Fruit fly (Drosophila melanogaster) whole organism, embryonic: ENCODE data around the gene PK1-R.

ENCODE experiments used
- ATbp ChIP-seq: fragments of 200-800 bp; sonication (Bioruptor generic); optimal IDR thresholded peaks from 2 replicates; lab custom pipeline; 2017; ENCODE audit warnings: missing biosample characterization, mild to moderate bottlenecking, missing genetic modification characterization, missing genetic modification reagents
- Asciz ChIP-seq: fragments of 200-800 bp; sonication (Bioruptor generic); optimal IDR thresholded peaks from 2 replicates; lab custom pipeline; 2017; ENCODE audit warnings: missing biosample characterization, mild to moderate bottlenecking, missing genetic modification characterization, missing genetic modification reagents
- BtbVII ChIP-seq: fragments of 200-800 bp; sonication (Bioruptor generic); optimal IDR thresholded peaks from 3 replicates; lab custom pipeline; 2017; ENCODE audit warnings: missing biosample characterization, mild to moderate bottlenecking, missing genetic modification characterization
- CG11085 ChIP-seq: fragments of 200-800 bp; sonication (Bioruptor generic); IDR thresholded peaks from 2 replicates; pipeline ENCODE4 v1.3.6; 2022; ENCODE audit warnings: missing biosample characterization, missing genetic modification characterization
- CG11695 ChIP-seq: fragments of 200-800 bp; sonication (Bioruptor generic); IDR thresholded peaks from 3 replicates; pipeline ENCODE4 v1.3.6; 2022; ENCODE audit warnings: missing biosample characterization, missing genetic modification characterization
- CG14860 ChIP-seq: fragments of 200-800 bp; sonication (Bioruptor generic); IDR thresholded peaks from 3 replicates; pipeline ENCODE4 v1.3.6; 2022; ENCODE audit warnings: missing biosample characterization, missing genetic modification characterization; ENCODE audit not compliant: partially characterized antibody
- CG14965 ChIP-seq: fragments of 200-800 bp; sonication (Bioruptor generic); optimal IDR thresholded peaks from 2 replicates; lab custom pipeline; 2016; ENCODE audit warnings: missing biosample characterization, missing genetic modification characterization, borderline replicate concordance
- CG1647 ChIP-seq: fragments of 200-800 bp; sonication (Bioruptor generic); optimal IDR thresholded peaks from 3 replicates; lab custom pipeline; 2016; ENCODE audit warnings: missing biosample characterization, missing genetic modification characterization
- CG16863 ChIP-seq: fragments of 200-800 bp; sonication (Bioruptor generic); optimal IDR thresholded peaks from 3 replicates; lab custom pipeline; 2016; ENCODE audit warnings: missing biosample characterization, missing genetic modification characterization
- CG17361 ChIP-seq: fragments of 200-800 bp; sonication (Bioruptor generic); IDR thresholded peaks from 3 replicates; pipeline ENCODE4 v1.3.6; 2022; ENCODE audit warnings: missing biosample characterization, missing genetic modification characterization
- CG1792 ChIP-seq: fragments of 200-800 bp; sonication (Bioruptor generic); optimal IDR thresholded peaks from 2 replicates; lab custom pipeline; 2016; ENCODE audit warnings: missing biosample characterization, missing genetic modification characterization
- CG18011 ChIP-seq: fragments of 200-800 bp; sonication (Bioruptor generic); optimal IDR thresholded peaks from 2 replicates; lab custom pipeline; 2017; ENCODE audit warnings: missing biosample characterization, missing genetic modification characterization, mild to moderate bottlenecking, moderate library complexity, missing genotype
- CG2120 ChIP-seq: fragments of 200-800 bp; sonication (Bioruptor generic); optimal IDR thresholded peaks from 3 replicates; lab custom pipeline; 2016; ENCODE audit warnings: missing biosample characterization, missing genetic modification characterization
- CG2875 ChIP-seq: fragments of 200-800 bp; sonication (Bioruptor generic); optimal IDR thresholded peaks from 2 replicates; lab custom pipeline; 2017; ENCODE audit warnings: missing biosample characterization, mild to moderate bottlenecking, missing genetic modification characterization, missing genetic modification reagents
- CG3065 ChIP-seq: fragments of 200-800 bp; sonication (Bioruptor generic); optimal IDR thresholded peaks from 2 replicates; lab custom pipeline; 2016; ENCODE audit warnings: missing biosample characterization, missing genetic modification characterization
- CG32767 ChIP-seq: fragments of 200-800 bp; sonication (Bioruptor generic); IDR thresholded peaks from 2 replicates; pipeline ENCODE4 v1.3.6; 2022; ENCODE audit warnings: missing biosample characterization, missing genetic modification characterization
- CG4328 ChIP-seq: fragments of 200-800 bp; sonication (Bioruptor generic); optimal IDR thresholded peaks from 3 replicates; lab custom pipeline; 2017; ENCODE audit warnings: missing biosample characterization, missing genetic modification reagents, missing genetic modification characterization
- CG6272 ChIP-seq: fragments of 200-800 bp; sonication (Bioruptor generic); IDR thresholded peaks from 2 replicates; pipeline ENCODE4 v1.3.6; 2022; ENCODE audit warnings: missing biosample characterization, missing genetic modification characterization
- CG8924 ChIP-seq: fragments of 200-800 bp; optimal IDR thresholded peaks from 3 replicates; lab custom pipeline; 2019; ENCODE audit warnings: missing biosample characterization, mild to moderate bottlenecking, missing genetic modification characterization, moderate library complexity
- CG9932 ChIP-seq: fragments of 200-800 bp; sonication (Bioruptor generic); IDR thresholded peaks from 2 replicates; pipeline ENCODE4 v1.3.6; 2022; ENCODE audit warnings: missing biosample characterization, missing genetic modification characterization
- CTCF ChIP-seq: fragments of 200-800 bp; sonication (Bioruptor generic); optimal IDR thresholded peaks from 2 replicates; lab custom pipeline; 2017; ENCODE audit warnings: missing biosample characterization, mild to moderate bottlenecking, missing genetic modification characterization, moderate library complexity
- Dfd ChIP-seq, 2 experiments: fragments of >200 bp; optimal IDR thresholded peaks; 2 replicates each; lab custom pipeline; 2017; ENCODE audit warnings: missing biosample characterization in 2 of 2, missing genetic modification characterization in 2 of 2
- Dref ChIP-seq: fragments of 200-800 bp; sonication (Bioruptor generic); IDR thresholded peaks from 2 replicates; pipeline ENCODE4 v1.3.6; 2022; ENCODE audit warnings: missing biosample characterization, missing genetic modification characterization
- HHEX ChIP-seq: fragments of 200-800 bp; sonication (Bioruptor generic); optimal IDR thresholded peaks from 3 replicates; lab custom pipeline; 2017; ENCODE audit warnings: missing biosample characterization, mild to moderate bottlenecking, missing genetic modification characterization, missing genetic modification reagents
- HLH54F ChIP-seq: fragments of 200-800 bp; sonication (Bioruptor generic); optimal IDR thresholded peaks from 3 replicates; lab custom pipeline; 2016; ENCODE audit warnings: missing biosample characterization, missing genetic modification characterization
- MBD-R2 ChIP-seq: fragments of 200-800 bp; sonication (Bioruptor generic); IDR thresholded peaks from 2 replicates; pipeline ENCODE4 v1.3.6; 2022; ENCODE audit warnings: missing biosample characterization, missing genetic modification characterization
- Nf-YA ChIP-seq: fragments of 200-800 bp; sonication (Bioruptor generic); IDR thresholded peaks from 2 replicates; pipeline ENCODE4 v1.3.6; 2022; ENCODE audit warnings: missing biosample characterization, missing genetic modification characterization
- Nf-YC ChIP-seq: fragments of 200-800 bp; optimal IDR thresholded peaks from 3 replicates; lab custom pipeline; 2019; ENCODE audit warnings: missing biosample characterization, mild to moderate bottlenecking, missing genetic modification characterization, moderate library complexity
- NfI ChIP-seq: fragments of 200-800 bp; sonication (Bioruptor generic); optimal IDR thresholded peaks from 3 replicates; lab custom pipeline; 2018; ENCODE audit warnings: missing biosample characterization, mild to moderate bottlenecking, missing genetic modification characterization, moderate library complexity
- Pdp1 ChIP-seq, 2 experiments: fragments of 200-800 bp; sonication (Bioruptor generic); optimal IDR thresholded peaks; 3 replicates each; lab custom pipeline; 2016; ENCODE audit warnings: missing biosample characterization in 2 of 2, missing genetic modification characterization in 2 of 2, mild to moderate bottlenecking in 1 of 2, moderate library complexity in 1 of 2
- Poxn ChIP-seq: fragments of 200-800 bp; sonication (Bioruptor generic); IDR thresholded peaks from 2 replicates; pipeline ENCODE4 v1.3.6; 2022; ENCODE audit warnings: missing biosample characterization, missing genetic modification characterization
- Ptx1 ChIP-seq: fragments of 200-800 bp; sonication (Bioruptor generic); IDR thresholded peaks from 2 replicates; pipeline ENCODE4 v1.3.6; 2022; ENCODE audit warnings: missing biosample characterization, missing genetic modification characterization
- Sry-β ChIP-seq: fragments of 200-800 bp; sonication (Bioruptor generic); optimal IDR thresholded peaks from 2 replicates; lab custom pipeline; 2018; ENCODE audit warnings: missing biosample characterization, mild to moderate bottlenecking, missing genetic modification characterization, moderate library complexity
- amos ChIP-seq: fragments of 200-800 bp; sonication (Bioruptor generic); IDR thresholded peaks from 2 replicates; pipeline ENCODE4 v1.3.6; 2022; ENCODE audit warnings: missing biosample characterization, missing genetic modification characterization; ENCODE audit not compliant: partially characterized antibody
- ap ChIP-seq: fragments of 200-800 bp; sonication (Bioruptor generic); IDR thresholded peaks from 2 replicates; pipeline ENCODE4 v1.3.6; 2022; ENCODE audit warnings: missing biosample characterization, missing genetic modification characterization
- bsh ChIP-seq, 2 experiments: fragments of 200-800 bp; sonication (Bioruptor generic); optimal IDR thresholded peaks; 2 replicates each; lab custom pipeline; 2017 to 2018; ENCODE audit warnings: mild to moderate bottlenecking in 2 of 2, missing biosample characterization in 2 of 2, missing genetic modification characterization in 2 of 2, moderate library complexity in 1 of 2
- btn ChIP-seq: fragments of 200-800 bp; sonication (Bioruptor generic); optimal IDR thresholded peaks from 2 replicates; lab custom pipeline; 2016; ENCODE audit warnings: missing biosample characterization, missing genetic modification characterization
- caup ChIP-seq: fragments of 200-800 bp; sonication (Bioruptor generic); optimal IDR thresholded peaks from 3 replicates; lab custom pipeline; 2017; ENCODE audit warnings: missing biosample characterization, mild to moderate bottlenecking, missing genetic modification characterization, moderate library complexity; ENCODE audit not compliant: severe bottlenecking
- ems ChIP-seq: fragments of 200-800 bp; sonication (Bioruptor generic); optimal IDR thresholded peaks from 3 replicates; lab custom pipeline; 2016; ENCODE audit warnings: missing biosample characterization, missing genetic modification characterization
- en ChIP-seq: fragments of 200-800 bp; sonication (Bioruptor generic); optimal IDR thresholded peaks from 2 replicates; lab custom pipeline; 2016; ENCODE audit warnings: missing biosample characterization, missing genetic modification characterization
- fru ChIP-seq: fragments of >200 bp; optimal IDR thresholded peaks from 2 replicates; lab custom pipeline; 2017
- grn ChIP-seq: fragments of 200-800 bp; sonication (Bioruptor generic); optimal IDR thresholded peaks from 3 replicates; lab custom pipeline; 2017; ENCODE audit warnings: missing biosample characterization, missing genetic modification characterization
- ind ChIP-seq: fragments of 200-800 bp; sonication (Bioruptor generic); optimal IDR thresholded peaks from 3 replicates; lab custom pipeline; 2016; ENCODE audit warnings: missing biosample characterization, missing genetic modification characterization
- kay ChIP-seq: fragments of 200-800 bp; sonication (Bioruptor generic); optimal IDR thresholded peaks from 2 replicates; lab custom pipeline; 2016; ENCODE audit warnings: missing biosample characterization, missing genetic modification characterization
- luna ChIP-seq: fragments of 200-800 bp; sonication (Bioruptor generic); optimal IDR thresholded peaks from 2 replicates; lab custom pipeline; 2016; ENCODE audit warnings: missing biosample characterization, missing genetic modification characterization
- mirr ChIP-seq: fragments of 200-800 bp; sonication (Bioruptor generic); optimal IDR thresholded peaks from 3 replicates; lab custom pipeline; 2018; ENCODE audit warnings: missing biosample characterization, mild to moderate bottlenecking, missing genetic modification characterization
- run ChIP-seq: fragments of 200-800 bp; sonication (Bioruptor generic); optimal IDR thresholded peaks from 3 replicates; lab custom pipeline; 2018; ENCODE audit warnings: missing biosample characterization, mild to moderate bottlenecking, missing genetic modification characterization
- slbo ChIP-seq: fragments of 200-800 bp; sonication (Bioruptor generic); IDR thresholded peaks from 2 replicates; pipeline ENCODE4 v1.3.6; 2022; ENCODE audit warnings: missing biosample characterization, missing genetic modification characterization
- toy ChIP-seq: fragments of 200-800 bp; sonication (Bioruptor generic); IDR thresholded peaks from 2 replicates; pipeline ENCODE4 v1.3.6; 2022; ENCODE audit warnings: missing biosample characterization, missing genetic modification characterization
- twi ChIP-seq: fragments of 200-800 bp; optimal IDR thresholded peaks from 2 replicates; lab custom pipeline; 2019; ENCODE audit warnings: missing biosample characterization, mild to moderate bottlenecking, missing genetic modification characterization, moderate library complexity
- unpg ChIP-seq: fragments of 200-800 bp; sonication (Bioruptor generic); optimal IDR thresholded peaks from 3 replicates; lab custom pipeline; 2018; ENCODE audit warnings: missing biosample characterization, mild to moderate bottlenecking, missing genetic modification characterization, moderate library complexity
- vfl ChIP-seq: fragments of 200-800 bp; sonication (Bioruptor generic); optimal IDR thresholded peaks from 2 replicates; lab custom pipeline; 2016; ENCODE audit warnings: missing biosample characterization, missing genetic modification characterization

The PK1-R gene

DNA sequence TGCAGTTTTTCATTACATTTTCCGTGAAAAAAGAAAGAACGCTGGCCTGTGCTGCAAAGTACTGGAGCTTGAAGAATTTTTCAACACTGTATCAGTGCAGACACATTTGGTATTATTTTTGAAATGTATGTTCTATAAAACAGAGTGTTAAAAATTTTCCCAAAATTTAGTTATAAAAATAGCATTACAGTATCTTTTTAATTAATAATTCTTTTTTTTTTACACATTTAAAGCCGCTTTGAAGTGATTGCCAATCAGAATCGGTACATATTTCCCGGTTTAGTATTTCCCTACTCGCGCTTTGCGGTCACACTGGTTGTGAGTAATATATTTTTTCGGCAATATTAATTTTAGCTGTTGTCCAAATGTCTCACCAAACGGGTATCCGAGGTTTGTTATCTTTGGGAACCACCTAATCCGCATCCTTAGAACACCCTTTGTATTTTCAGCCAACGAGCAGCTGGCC, 19.5 kb upstream of the PK1-R start, which contains the start of the genes Abi and twf (continued):
- TF ChIP-seq NfI (GFP tag; lab: Kevin White, UChicago), result peak; percentile 64
- TF ChIP-seq run, result no peak
- no peak for TF ChIP-seq Poxn (GFP tag; lab: Robert Waterston, UW)
- peak; percentile 58 for TF ChIP-seq HHEX (GFP tag; lab: Kevin White, UChicago)
- peak; percentile 79 for TF ChIP-seq CG2120 (GFP tag; lab: Kevin White, UChicago)
- 0 out of 2 replicates have a peak, but pooled peaks have one; percentile 8 for TF ChIP-seq Dref
- peak; percentile 41 to 71 for TF ChIP-seq Pdp1 (GFP tag; optimal IDR thresholded peaks at IDR 0.05; lab: Kevin White, UChicago)
- peak; percentile 17 for TF ChIP-seq en
- no peak for TF ChIP-seq grn (GFP tag; lab: Kevin White, UChicago)
- TF ChIP-seq Dfd (GFP tag; optimal IDR thresholded peaks at IDR 0.05; lab: Kevin White, UChicago), result no peak
- TF ChIP-seq amos (GFP tag; lab: Robert Waterston, UW), result no peak
- peak; percentile 85 for TF ChIP-seq kay
- TF ChIP-seq CG14860, result no peak
- TF ChIP-seq luna (GFP tag; lab: Kevin White, UChicago), result no peak
- no peak for TF ChIP-seq CG4328 (GFP tag; lab: Kevin White, UChicago)
- TF ChIP-seq btn (GFP tag; lab: Kevin White, UChicago), result no peak
- peak; percentile 80 for TF ChIP-seq slbo (GFP tag; lab: Robert Waterston, UW)
- peak; percentile 58 for TF ChIP-seq ems (GFP tag; lab: Kevin White, UChicago)
- peak in 1 of 2 experiments; percentile 62 for TF ChIP-seq bsh (GFP tag; optimal IDR thresholded peaks at IDR 0.05; lab: Kevin White, UChicago)
- TF ChIP-seq unpg (GFP tag; lab: Kevin White, UChicago), result peak; percentile 59
- peak; percentile 29 for TF ChIP-seq CG1647 (GFP tag; lab: Kevin White, UChicago)
- peak; percentile 76 for TF ChIP-seq CG17361 (GFP tag; lab: Robert Waterston, UW)
- TF ChIP-seq CG2875 (GFP tag; lab: Kevin White, UChicago), result peak; percentile 2
- TF ChIP-seq CG9932, result peak; percentile 81
- TF ChIP-seq ap (GFP tag; lab: Robert Waterston, UW), result 0 out of 2 replicates have a peak, but pooled peaks have one; percentile 25
- TF ChIP-seq MBD-R2 (GFP tag; lab: Robert Waterston, UW), result peak; percentile 79
- peak; percentile 72; the same call in 2 of the 3 replicates for TF ChIP-seq CG11695 (GFP tag; lab: Robert Waterston, UW)
- TF ChIP-seq HLH54F (GFP tag; lab: Kevin White, UChicago), result peak; percentile 78
- no peak for TF ChIP-seq toy (GFP tag; lab: Robert Waterston, UW)
- TF ChIP-seq Nf-YC (tag; lab: Kevin White, UChicago), result no peak
- no peak for TF ChIP-seq CG1792
- TF ChIP-seq CG16863, result peak; percentile 59
- TF ChIP-seq CG18011, result peak; percentile 59
- peak; percentile 68 for TF ChIP-seq caup (GFP tag; lab: Kevin White, UChicago)
- no peak for TF ChIP-seq CG14965 (GFP tag; lab: Kevin White, UChicago)
- no peak for TF ChIP-seq CG32767 (GFP tag; lab: Robert Waterston, UW)
- no peak for TF ChIP-seq fru (lab: Kevin White, UChicago)
- TF ChIP-seq BtbVII, result peak; percentile 6
- TF ChIP-seq CG11085, result no peak
- TF ChIP-seq ind (GFP tag; lab: Kevin White, UChicago), result peak; percentile 74
- TF ChIP-seq mirr, result no peak
- peak; percentile 24 for TF ChIP-seq CG8924 (tag; lab: Kevin White, UChicago)
- peak; percentile 47; the same call in 1 of the 2 replicates for TF ChIP-seq CG6272
- peak; percentile 22 for TF ChIP-seq Asciz
- TF ChIP-seq twi (tag; lab: Kevin White, UChicago), result no peak
- peak; percentile 89 for TF ChIP-seq Sry-β (GFP tag; lab: Kevin White, UChicago)
- peak; percentile 39 for TF ChIP-seq CG3065 (GFP tag; lab: Kevin White, UChicago)
- TF ChIP-seq vfl, result peak; percentile 23
- peak; percentile 40; the same call in 1 of the 2 replicates for TF ChIP-seq Nf-YA (GFP tag; lab: Robert Waterston, UW)
- TF ChIP-seq ATbp (GFP tag; lab: Kevin White, UChicago), result no peak
- peak; percentile 71 for TF ChIP-seq Ptx1 (GFP tag; lab: Robert Waterston, UW)
- no peak for TF ChIP-seq CTCF (GFP tag; lab: Kevin White, UChicago)
